Worm (Caenorhabditis elegans): Measurements from ENCODE around the gene abu-10.

The abu-10 gene

DNA sequence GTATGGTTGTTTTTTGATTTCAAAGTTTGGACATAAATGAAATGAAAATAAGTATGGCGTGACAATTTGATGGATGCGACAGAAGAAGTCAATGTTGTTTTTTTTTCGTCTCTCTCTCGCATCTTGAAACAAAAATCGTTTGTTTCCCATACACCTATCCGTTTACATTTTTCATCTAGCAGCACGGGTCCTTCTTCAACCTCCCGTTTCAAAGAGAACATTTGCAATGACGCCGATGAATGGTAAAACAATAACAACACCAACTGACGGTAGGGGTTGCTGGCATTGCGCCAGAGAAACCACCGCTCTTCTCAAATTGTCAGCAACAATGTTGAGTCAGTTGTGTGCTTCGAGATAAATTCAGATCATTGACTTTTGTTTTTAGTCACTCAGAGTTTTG, 41.2 kb downstream of the abu-10 start (continued):
- TF ChIP-seq skn-1 (tag; optimal IDR thresholded peaks at IDR 0.05) (no peak), Y5F2A.4 (GFP tag; optimal IDR thresholded peaks at IDR 0.05) (no peak), vab-7 (GFP tag; IDR thresholded peaks at IDR 0.05) (no peak), unc-39 (tag; optimal IDR thresholded peaks at IDR 0.05) (no peak), Y48G9A.11 (GFP tag; IDR thresholded peaks at IDR 0.05) (no peak), gei-8 (GFP tag; optimal IDR thresholded peaks at IDR 0.05) (no peak)

ce11 chrX:3842398-3842896, 44.5 kb downstream of the abu-10 start, which contains the start of gene ttr-48:
ttr-48 (minus strand) TSS chrX:3842448.
- TF ChIP-seq hlh-30 (tag; optimal IDR thresholded peaks at IDR 0.05; ENCODE audit: insufficient read depth) (peak; percentile 35), ceh-62 (tag; optimal IDR thresholded peaks at IDR 0.05) (no peak), ZK546.5 (tag; optimal IDR thresholded peaks at IDR 0.05) (no peak), snpc-4 (tag; optimal IDR thresholded peaks at IDR 0.05) (no peak), cey-2 (tag; optimal IDR thresholded peaks at IDR 0.05; ENCODE audit: borderline replicate concordance, insufficient read depth) (no peak), mdl-1 (tag; optimal IDR thresholded peaks at IDR 0.05) (no peak), unc-130 (GFP tag; optimal IDR thresholded peaks at IDR 0.05) (no peak), fos-1 (tag; optimal IDR thresholded peaks at IDR 0.05) (no peak), Y5F2A.4 (GFP tag; optimal IDR thresholded peaks at IDR 0.05) (no peak), daf-12 (tag; optimal IDR thresholded peaks at IDR 0.05) (no peak), nhr-237 (tag; optimal IDR thresholded peaks at IDR 0.05) (no peak), lin-29 (GFP tag; IDR thresholded peaks at IDR 0.05) (no peak), gei-8 (GFP tag; optimal IDR thresholded peaks at IDR 0.05) (no peak), lin-13 (GFP tag; optimal IDR thresholded peaks at IDR 0.05) (no peak), jun-1 (tag; optimal IDR thresholded peaks at IDR 0.05) (no peak), F44E2.7 (GFP tag; IDR thresholded peaks at IDR 0.05) (no peak), mdt-29 (GFP tag; IDR thresholded peaks at IDR 0.05) (no peak), zip-11 (GFP tag; IDR thresholded peaks at IDR 0.05) (no peak), F10B5.3 (tag; optimal IDR thresholded peaks at IDR 0.05) (no peak), madf-5 (GFP tag; IDR thresholded peaks at IDR 0.05) (no peak), D1046.2 (GFP tag; IDR thresholded peaks at IDR 0.05) (no peak), zfp-3 (GFP tag; conservative IDR thresholded peaks at IDR 0.05) (no peak), nhr-28 (tag; optimal IDR thresholded peaks at IDR 0.05) (peak; percentile 72), dmd-8 (GFP tag; IDR thresholded peaks at IDR 0.05) (no peak), ztf-11 (tag; optimal IDR thresholded peaks at IDR 0.05) (no peak), T26A8.4 (GFP tag; IDR thresholded peaks at IDR 0.05) (no peak), dpl-1 (GFP tag; optimal IDR thresholded peaks at IDR 0.05) (no peak), nhr-6 (tag; optimal IDR thresholded peaks at IDR 0.05) (no peak), mxl-3 (GFP tag; optimal IDR thresholded peaks at IDR 0.05) (no peak), egl-27 (tag; optimal IDR thresholded peaks at IDR 0.05) (no peak), hmg-1.1 (GFP tag; IDR thresholded peaks at IDR 0.05) (no peak), dmd-6 (GFP tag; IDR thresholded peaks at IDR 0.05) (peak; percentile 38), ceh-20 (GFP tag; IDR thresholded peaks at IDR 0.05) (no peak), lin-15B (tag; optimal IDR thresholded peaks at IDR 0.05) (no peak), lsy-2 (tag; optimal IDR thresholded peaks at IDR 0.05) (peak in 1 of 2 experiments; percentile 35), nhr-41 (GFP tag; IDR thresholded peaks at IDR 0.05) (no peak), Y75B8A.6 (GFP tag; IDR thresholded peaks at IDR 0.05) (no peak), set-16 (GFP tag; IDR thresholded peaks at IDR 0.05) (no peak), lin-38 (GFP tag; IDR thresholded peaks at IDR 0.05) (no peak), ama-1 (optimal IDR thresholded peaks at IDR 0.05) (no peak), F26F4.8 (GFP tag; conservative IDR thresholded peaks at IDR 0.05) (no peak), unc-39 (tag; optimal IDR thresholded peaks at IDR 0.05) (no peak), dmd-9 (GFP tag; IDR thresholded peaks at IDR 0.05) (no peak), zfp-2 (tag; optimal IDR thresholded peaks at IDR 0.05) (no peak), attf-4 (tag; optimal IDR thresholded peaks at IDR 0.05) (no peak), hif-1 (tag; optimal IDR thresholded peaks at IDR 0.05) (peak in 1 of 2 experiments; percentile 55), unc-62 (GFP tag; optimal IDR thresholded peaks at IDR 0.05 in 1 of 2) (no peak), unc-62 (tag; optimal IDR thresholded peaks at IDR 0.05) (no peak)
